Worm (Caenorhabditis elegans) whole organism, L3 larva: ENCODE results near the gene str-252.

Experiments used
- aly-2 ChIP-seq: fragments of 150-350 bp; optimal IDR thresholded peaks from 2 replicates; lab custom pipeline; 2014; ENCODE audit warnings: missing biosample characterization, missing genetic modification characterization
- fkh-2 ChIP-seq: fragments of 150-350 bp; optimal IDR thresholded peaks from 2 replicates; lab custom pipeline; 2014; ENCODE audit warnings: missing biosample characterization, missing genetic modification reagents, missing genetic modification characterization
- jun-1 ChIP-seq: fragments of 150-350 bp; optimal IDR thresholded peaks from 2 replicates; lab custom pipeline; 2014; ENCODE audit warnings: missing biosample characterization, missing genetic modification reagents, missing genetic modification characterization
- nhr-25 ChIP-seq: sonication (generic microtip); optimal IDR thresholded peaks from 2 replicates; lab custom pipeline; 2017; ENCODE audit warnings: missing biosample characterization, missing genetic modification characterization
- skn-1 ChIP-seq: fragments of 150-350 bp; optimal IDR thresholded peaks from 2 replicates; lab custom pipeline; 2014; ENCODE audit warnings: missing biosample characterization, missing genetic modification characterization

- TF ChIP-seq fkh-2 (no peak), aly-2 (no peak), skn-1 (tag; lab: Kevin White, UChicago) (no peak), jun-1 (no peak), nhr-25 (tag; lab: Kevin White, UChicago) (no peak)
These were observed 39.2 kb downstream of the str-252 start for ce11 chrV:13955370-13956089.
